Worm (Caenorhabditis elegans) whole organism, young adult: ENCODE data around the gene Y51H4A.938.

Source experiments
- F33H1.4 ChIP-seq: fragments of 200-800 bp; sonication (Bioruptor generic); IDR thresholded peaks from 2 replicates; pipeline ENCODE4 v1.3.6; 2022; ENCODE audit warnings: missing genetic modification reagents, missing genetic modification characterization, missing compliant biosample characterization
- attf-3 ChIP-seq: fragments of 200-800 bp; sonication (Bioruptor generic); conservative IDR thresholded peaks from 2 replicates; pipeline ENCODE4 v1.3.6; 2022; ENCODE audit warnings: missing genetic modification reagents, missing genetic modification characterization, missing compliant biosample characterization
- attf-5 ChIP-seq: fragments of 200-800 bp; sonication (Bioruptor generic); optimal IDR thresholded peaks from 2 replicates; lab custom pipeline; 2018; ENCODE audit warnings: mild to moderate bottlenecking, missing genetic modification characterization, missing compliant biosample characterization
- mel-28 ChIP-seq: sonication (generic microtip); optimal IDR thresholded peaks from 2 replicates; lab custom pipeline; 2016; ENCODE audit warnings: borderline replicate concordance, mild to moderate bottlenecking, missing genetic modification characterization, missing compliant biosample characterization
- zfh-2 ChIP-seq: fragments of 200-800 bp; sonication (Bioruptor generic); conservative IDR thresholded peaks from 2 replicates; pipeline ENCODE4 v1.3.6; 2022; ENCODE audit warnings: missing genetic modification reagents, missing genetic modification characterization, missing compliant biosample characterization

DNA sequence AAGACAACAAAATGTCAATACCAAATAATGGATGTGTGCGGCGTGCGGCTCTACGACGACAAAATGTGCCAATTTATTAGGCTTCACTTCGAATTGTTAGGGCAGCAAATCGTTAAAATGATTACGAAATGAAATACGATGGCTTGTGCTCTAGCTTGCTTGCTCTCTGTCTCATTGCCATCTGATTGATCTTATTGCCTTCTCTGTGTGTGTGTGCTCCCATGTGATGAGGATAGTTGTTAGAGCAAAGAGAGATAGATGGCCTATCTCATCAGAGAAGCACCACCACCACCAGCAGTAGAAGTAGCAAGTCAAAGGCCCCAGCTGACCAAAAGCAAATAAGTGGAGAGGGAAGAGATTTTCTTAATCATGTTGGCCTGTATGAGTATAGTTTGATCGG lies 15.5 kb downstream of the Y51H4A.938 start:
- TF ChIP-seq attf-3 (GFP tag; lab: Robert Waterston, UW) (no peak), attf-5 (GFP tag; lab: Kevin White, UChicago) (no peak), F33H1.4 (GFP tag; lab: Robert Waterston, UW) (no peak), zfh-2 (GFP tag; lab: Robert Waterston, UW) (no peak), mel-28 (no peak)
